Fruit fly (Drosophila melanogaster) whole organism, pupa: ENCODE data around the gene CG14120.

ENCODE experiments used
- CG32121 ChIP-seq: fragments of 200-800 bp; sonication (Bioruptor generic); IDR thresholded peaks from 2 replicates; pipeline ENCODE4 v1.3.6; 2022; ENCODE audit warnings: missing biosample characterization, missing genetic modification characterization
- CG34367 ChIP-seq: fragments of 200-800 bp; sonication (Bioruptor generic); optimal IDR thresholded peaks from 2 replicates; lab custom pipeline; 2018; ENCODE audit warnings: missing biosample characterization, mild to moderate bottlenecking, missing genetic modification characterization
- CG4496 ChIP-seq: fragments of 200-800 bp; sonication (Bioruptor generic); IDR thresholded peaks from 3 replicates; pipeline ENCODE4 v1.3.6; 2022; ENCODE audit warnings: missing biosample characterization, missing genetic modification characterization
- CG8159 ChIP-seq: fragments of 200-800 bp; sonication (Bioruptor generic); optimal IDR thresholded peaks from 3 replicates; lab custom pipeline; 2018; ENCODE audit warnings: missing biosample characterization, mild to moderate bottlenecking, missing genetic modification characterization, moderate library complexity
- CG8301 ChIP-seq: fragments of 200-800 bp; sonication (Bioruptor generic); optimal IDR thresholded peaks from 2 replicates; lab custom pipeline; 2018; ENCODE audit warnings: missing biosample characterization, mild to moderate bottlenecking, missing genetic modification characterization
- CG9948 ChIP-seq: fragments of 200-800 bp; sonication (Bioruptor generic); optimal IDR thresholded peaks from 2 replicates; lab custom pipeline; 2018; ENCODE audit warnings: missing biosample characterization, mild to moderate bottlenecking, missing genetic modification characterization, moderate library complexity
- Pif1B ChIP-seq: fragments of 200-800 bp; sonication (Bioruptor generic); optimal IDR thresholded peaks from 3 replicates; lab custom pipeline; 2016; ENCODE audit warnings: missing biosample characterization, missing genetic modification characterization
- Snoo ChIP-seq: fragments of 200-800 bp; sonication (Bioruptor generic); optimal IDR thresholded peaks from 3 replicates; lab custom pipeline; 2017; ENCODE audit warnings: missing biosample characterization, mild to moderate bottlenecking, missing genetic modification characterization, inconsistent platforms
- fd96Ca ChIP-seq: fragments of 200-800 bp; sonication (Bioruptor generic); IDR thresholded peaks from 3 replicates; pipeline ENCODE4 v1.3.6; 2022; ENCODE audit warnings: missing biosample characterization, missing genetic modification characterization
- rn ChIP-seq: fragments of 200-800 bp; sonication (Bioruptor generic); IDR thresholded peaks from 2 replicates; pipeline ENCODE4 v1.3.6; 2022; ENCODE audit warnings: missing biosample characterization, missing genetic modification characterization

DNA sequence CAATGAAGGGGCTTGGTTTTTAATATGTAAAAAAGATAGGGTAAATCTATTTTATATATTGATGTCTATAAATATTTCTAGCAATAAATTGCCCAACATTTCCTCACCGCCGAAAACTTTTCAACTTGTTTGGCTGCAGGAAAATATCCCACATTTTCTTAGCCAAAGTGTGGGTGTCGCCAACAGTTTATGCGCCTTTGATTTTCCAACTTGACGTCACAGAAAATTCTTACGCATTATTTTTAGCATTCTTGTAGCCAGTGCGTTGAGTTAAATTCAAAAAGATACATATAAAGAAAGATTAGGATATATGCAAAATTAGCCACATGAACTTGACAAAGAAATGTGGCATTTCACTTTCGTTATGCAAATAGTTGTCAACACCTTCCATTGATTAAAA, 45.0 kb upstream of the CG14120 start:
- TF ChIP-seq Pif1B (GFP tag; lab: Kevin White, UChicago): no peak
- no peak for TF ChIP-seq Snoo (tag; lab: Kevin White, UChicago)
- no peak for TF ChIP-seq CG8301
- no peak for TF ChIP-seq CG4496 (GFP tag; lab: Robert Waterston, UW)
- TF ChIP-seq CG8159 (tag; lab: Kevin White, UChicago): no peak
- TF ChIP-seq CG9948 (tag; lab: Kevin White, UChicago): no peak
- TF ChIP-seq fd96Ca: no peak
- no peak for TF ChIP-seq CG34367 (tag; lab: Kevin White, UChicago)
- TF ChIP-seq rn (GFP tag; lab: Robert Waterston, UW): no peak
- TF ChIP-seq CG32121 (GFP tag; lab: Robert Waterston, UW): no peak
